Fruit fly (Drosophila melanogaster) whole organism, pupa: ENCODE data around the gene yps.

Experiments used
- CG10348 ChIP-seq: fragments of 200-800 bp; sonication (Bioruptor generic); IDR thresholded peaks from 2 replicates; pipeline ENCODE4 v1.3.6; 2022; ENCODE audit warnings: missing biosample characterization, missing genetic modification characterization
- CG12605 ChIP-seq: fragments of 200-800 bp; sonication (Bioruptor generic); IDR thresholded peaks from 2 replicates; pipeline ENCODE4 v1.3.6; 2022; ENCODE audit warnings: missing biosample characterization, missing genetic modification characterization
- CG13204 ChIP-seq: fragments of 200-800 bp; sonication (Bioruptor generic); optimal IDR thresholded peaks from 2 replicates; lab custom pipeline; 2018; ENCODE audit warnings: missing biosample characterization, mild to moderate bottlenecking, missing genetic modification characterization, moderate library complexity
- CG14655 ChIP-seq: fragments of 200-800 bp; sonication (Bioruptor generic); optimal IDR thresholded peaks from 3 replicates; lab custom pipeline; 2017; ENCODE audit warnings: mild to moderate bottlenecking, missing biosample characterization, missing genetic modification reagents, missing genetic modification characterization
- CG15710 ChIP-seq: fragments of 200-800 bp; sonication (Bioruptor generic); optimal IDR thresholded peaks from 2 replicates; lab custom pipeline; 2018; ENCODE audit warnings: missing biosample characterization, mild to moderate bottlenecking, missing genetic modification characterization, moderate library complexity
- CG17806 ChIP-seq: fragments of 200-800 bp; sonication (Bioruptor generic); optimal IDR thresholded peaks from 2 replicates; lab custom pipeline; 2018; ENCODE audit warnings: missing biosample characterization, mild to moderate bottlenecking, missing genetic modification characterization, moderate library complexity
- CG32121 ChIP-seq: fragments of 200-800 bp; sonication (Bioruptor generic); IDR thresholded peaks from 2 replicates; pipeline ENCODE4 v1.3.6; 2022; ENCODE audit warnings: missing biosample characterization, missing genetic modification characterization
- CG34367 ChIP-seq: fragments of 200-800 bp; sonication (Bioruptor generic); optimal IDR thresholded peaks from 2 replicates; lab custom pipeline; 2018; ENCODE audit warnings: missing biosample characterization, mild to moderate bottlenecking, missing genetic modification characterization
- CG4496 ChIP-seq: fragments of 200-800 bp; sonication (Bioruptor generic); IDR thresholded peaks from 3 replicates; pipeline ENCODE4 v1.3.6; 2022; ENCODE audit warnings: missing biosample characterization, missing genetic modification characterization
- CG8159 ChIP-seq: fragments of 200-800 bp; sonication (Bioruptor generic); optimal IDR thresholded peaks from 3 replicates; lab custom pipeline; 2018; ENCODE audit warnings: missing biosample characterization, mild to moderate bottlenecking, missing genetic modification characterization, moderate library complexity
- CG8301 ChIP-seq: fragments of 200-800 bp; sonication (Bioruptor generic); optimal IDR thresholded peaks from 2 replicates; lab custom pipeline; 2018; ENCODE audit warnings: missing biosample characterization, mild to moderate bottlenecking, missing genetic modification characterization
- CG9948 ChIP-seq: fragments of 200-800 bp; sonication (Bioruptor generic); optimal IDR thresholded peaks from 2 replicates; lab custom pipeline; 2018; ENCODE audit warnings: missing biosample characterization, mild to moderate bottlenecking, missing genetic modification characterization, moderate library complexity
- D1 ChIP-seq: fragments of 200-800 bp; sonication (Bioruptor generic); optimal IDR thresholded peaks from 2 replicates; lab custom pipeline; 2018; ENCODE audit warnings: missing biosample characterization, mild to moderate bottlenecking, missing genetic modification characterization, moderate library complexity
- EcR ChIP-seq: fragments of 200-800 bp; sonication (Bioruptor generic); optimal IDR thresholded peaks from 3 replicates; lab custom pipeline; 2019; ENCODE audit warnings: missing biosample characterization, missing genetic modification characterization, mild to moderate bottlenecking, moderate library complexity, missing genetic modification reagents
- Ets98B ChIP-seq: fragments of 200-800 bp; sonication (Bioruptor generic); IDR thresholded peaks from 2 replicates; pipeline ENCODE4 v1.3.6; 2022; ENCODE audit warnings: missing biosample characterization, missing genetic modification characterization
- Pif1A ChIP-seq: fragments of 200-800 bp; sonication (Bioruptor generic); optimal IDR thresholded peaks from 3 replicates; lab custom pipeline; 2016; ENCODE audit warnings: missing biosample characterization, missing genetic modification characterization
- Pif1B ChIP-seq: fragments of 200-800 bp; sonication (Bioruptor generic); optimal IDR thresholded peaks from 3 replicates; lab custom pipeline; 2016; ENCODE audit warnings: missing biosample characterization, missing genetic modification characterization
- Snoo ChIP-seq: fragments of 200-800 bp; sonication (Bioruptor generic); optimal IDR thresholded peaks from 3 replicates; lab custom pipeline; 2017; ENCODE audit warnings: missing biosample characterization, mild to moderate bottlenecking, missing genetic modification characterization, inconsistent platforms
- fd96Ca ChIP-seq: fragments of 200-800 bp; sonication (Bioruptor generic); IDR thresholded peaks from 3 replicates; pipeline ENCODE4 v1.3.6; 2022; ENCODE audit warnings: missing biosample characterization, missing genetic modification characterization
- gl ChIP-seq: fragments of 200-800 bp; sonication (Bioruptor generic); optimal IDR thresholded peaks from 2 replicates; lab custom pipeline; 2018; ENCODE audit warnings: missing biosample characterization, mild to moderate bottlenecking, missing genetic modification characterization
- rn ChIP-seq: fragments of 200-800 bp; sonication (Bioruptor generic); IDR thresholded peaks from 2 replicates; pipeline ENCODE4 v1.3.6; 2022; ENCODE audit warnings: missing biosample characterization, missing genetic modification characterization

The yps gene

DNA sequence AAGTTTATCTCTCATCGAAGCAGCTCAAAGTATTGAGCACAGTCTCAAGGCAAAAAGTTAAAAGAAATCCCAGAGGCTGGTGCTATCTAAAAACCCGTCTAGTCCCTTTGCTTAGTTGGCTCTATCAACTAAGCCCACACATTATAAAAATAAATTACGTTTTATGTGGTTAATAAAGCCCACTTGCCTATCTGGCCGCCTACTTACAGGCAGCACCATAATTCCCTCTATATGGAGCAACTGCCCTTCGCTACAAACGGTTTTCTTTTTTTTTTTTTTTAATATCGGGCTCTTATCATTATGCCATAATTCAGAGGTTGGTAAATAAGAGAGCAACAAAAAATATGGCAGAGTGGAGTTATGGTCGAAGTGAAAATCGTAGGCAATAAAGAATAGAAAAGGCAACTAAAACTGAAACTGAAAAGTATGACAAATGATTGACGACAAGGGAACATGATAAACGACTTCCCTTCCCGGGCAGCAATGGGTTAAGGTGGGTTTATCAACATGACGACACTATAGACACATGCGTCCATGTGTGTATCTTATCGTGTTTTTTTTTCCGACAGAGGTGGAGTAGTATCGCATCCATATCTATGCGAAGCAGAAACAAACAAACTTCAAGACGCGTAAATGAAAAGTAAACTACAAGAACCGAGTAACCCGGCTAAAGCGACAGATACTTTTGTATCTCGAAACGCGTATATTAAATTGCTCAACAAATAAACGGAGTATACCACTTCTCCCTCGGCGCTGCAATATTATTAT lies 46.2 kb downstream of the yps start:
- TF ChIP-seq CG14655 (GFP tag; lab: Kevin White, UChicago) (no peak), EcR (GFP tag; lab: Kevin White, UChicago) (peak; percentile 26), CG15710 (tag; lab: Kevin White, UChicago) (no peak), CG8159 (tag; lab: Kevin White, UChicago) (peak; percentile 14)

DNA sequence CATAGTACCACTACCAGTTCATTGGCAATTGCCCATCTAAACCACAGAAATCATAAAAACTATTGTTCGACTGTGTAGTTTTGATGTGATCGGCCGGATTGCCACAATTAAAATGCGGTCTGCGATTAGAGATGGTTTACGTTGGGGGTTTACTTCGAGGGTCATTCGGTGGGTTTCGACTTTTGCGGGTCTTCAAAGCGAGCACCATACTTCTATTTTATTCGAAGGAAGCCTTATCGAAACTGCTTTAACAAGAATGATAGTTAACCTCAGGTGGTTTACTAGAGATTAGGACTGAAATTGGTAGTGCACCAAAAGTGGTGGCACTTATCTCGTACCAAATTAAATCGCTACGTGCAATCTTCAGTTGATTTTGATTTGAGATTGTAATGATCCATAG lies 47.0 kb downstream of the yps start:
- TF ChIP-seq CG8301 (tag; lab: Kevin White, UChicago) (no peak), Pif1A (GFP tag; lab: Kevin White, UChicago) (no peak), CG34367 (no peak), Snoo (no peak), CG14655 (GFP tag; lab: Kevin White, UChicago) (no peak), gl (tag; lab: Kevin White, UChicago) (no peak), fd96Ca (GFP tag; lab: Robert Waterston, UW) (no peak), Pif1B (GFP tag; lab: Kevin White, UChicago) (no peak), EcR (GFP tag; lab: Kevin White, UChicago) (no peak), CG12605 (no peak), CG13204 (no peak), CG32121 (GFP tag; lab: Robert Waterston, UW) (no peak), Ets98B (no peak), D1 (no peak), CG17806 (tag; lab: Kevin White, UChicago) (no peak)

- TF ChIP-seq EcR (GFP tag; lab: Kevin White, UChicago) (no peak), CG8159 (tag; lab: Kevin White, UChicago) (peak; percentile 83), CG34367 (peak; percentile 73), CG13204 (peak; percentile 46), Pif1B (GFP tag; lab: Kevin White, UChicago) (peak; percentile 71), CG15710 (tag; lab: Kevin White, UChicago) (peak; percentile 76), gl (tag; lab: Kevin White, UChicago) (peak; percentile 5), Ets98B (peak; percentile 84), Pif1A (GFP tag; lab: Kevin White, UChicago) (peak; percentile 61), D1 (peak; percentile 64), rn (GFP tag; lab: Robert Waterston, UW) (peak; percentile 60; the same call in 1 of the 2 replicates), CG17806 (tag; lab: Kevin White, UChicago) (peak; percentile 85), CG9948 (tag; lab: Kevin White, UChicago) (peak; percentile 80), CG14655 (GFP tag; lab: Kevin White, UChicago) (peak; percentile 86), CG10348 (GFP tag; lab: Robert Waterston, UW) (0 out of 2 replicates have a peak, but pooled peaks have one; percentile 29), fd96Ca (GFP tag; lab: Robert Waterston, UW) (peak; percentile 84), CG4496 (GFP tag; lab: Robert Waterston, UW) (peak; percentile 78), CG32121 (GFP tag; lab: Robert Waterston, UW) (peak; percentile 85), Snoo (peak; percentile 63), CG12605 (peak; percentile 86), CG8301 (tag; lab: Kevin White, UChicago) (peak; percentile 79)
Measured at dm6 chr3L:12077348-12077747, 47.6 kb downstream of the yps start.

DNA sequence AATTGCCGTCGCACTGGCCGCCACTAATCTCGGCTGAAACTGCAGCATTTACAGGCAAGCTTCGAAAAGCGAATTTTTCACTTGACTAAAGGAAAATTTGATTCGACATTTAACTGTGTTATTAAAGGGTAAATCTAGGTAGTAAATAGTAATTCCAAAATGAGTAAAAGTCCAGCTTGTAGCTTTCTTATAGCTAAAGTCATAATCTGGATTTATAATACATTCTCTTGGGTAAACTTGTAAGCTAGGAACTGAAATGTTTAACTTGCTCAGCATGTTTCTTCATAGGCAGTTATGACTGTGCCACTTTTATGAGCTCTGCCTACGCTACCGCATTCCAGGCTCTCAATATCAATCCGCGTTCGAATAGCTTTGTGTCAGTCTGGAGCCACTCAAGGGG lies 48.6 kb downstream of the yps start:
- TF ChIP-seq CG4496 (GFP tag; lab: Robert Waterston, UW), result no peak
- no peak for TF ChIP-seq CG9948 (tag; lab: Kevin White, UChicago)
- TF ChIP-seq CG8301 (tag; lab: Kevin White, UChicago), result peak; percentile 37
- TF ChIP-seq CG34367, result no peak
- TF ChIP-seq Ets98B, result peak; percentile 28
- no peak for TF ChIP-seq EcR (GFP tag; lab: Kevin White, UChicago)
- TF ChIP-seq CG8159 (tag; lab: Kevin White, UChicago), result no peak
- TF ChIP-seq gl (tag; lab: Kevin White, UChicago), result no peak
- no peak for TF ChIP-seq Pif1B (GFP tag; lab: Kevin White, UChicago)
- TF ChIP-seq CG32121 (GFP tag; lab: Robert Waterston, UW), result peak; percentile 33; the same call in 1 of the 2 replicates
- no peak for TF ChIP-seq CG15710 (tag; lab: Kevin White, UChicago)
- no peak for TF ChIP-seq CG13204
- no peak for TF ChIP-seq CG10348 (GFP tag; lab: Robert Waterston, UW)
- peak; percentile 11 for TF ChIP-seq Pif1A (GFP tag; lab: Kevin White, UChicago)
- TF ChIP-seq D1, result no peak
- peak; percentile 5 for TF ChIP-seq CG14655 (GFP tag; lab: Kevin White, UChicago)
- no peak for TF ChIP-seq CG17806 (tag; lab: Kevin White, UChicago)
- no peak for TF ChIP-seq fd96Ca (GFP tag; lab: Robert Waterston, UW)
- TF ChIP-seq Snoo, result no peak
- no peak for TF ChIP-seq rn (GFP tag; lab: Robert Waterston, UW)

- TF ChIP-seq Pif1A (GFP tag; lab: Kevin White, UChicago) (no peak), rn (GFP tag; lab: Robert Waterston, UW) (no peak), Ets98B (no peak), CG12605 (no peak), CG34367 (no peak), Snoo (no peak), CG4496 (GFP tag; lab: Robert Waterston, UW) (no peak), gl (tag; lab: Kevin White, UChicago) (no peak), EcR (GFP tag; lab: Kevin White, UChicago) (no peak), Pif1B (GFP tag; lab: Kevin White, UChicago) (no peak), CG9948 (tag; lab: Kevin White, UChicago) (no peak), CG10348 (GFP tag; lab: Robert Waterston, UW) (no peak), CG13204 (no peak), D1 (no peak), CG32121 (GFP tag; lab: Robert Waterston, UW) (no peak), CG17806 (tag; lab: Kevin White, UChicago) (no peak)
Measured at dm6 chr3L:12074952-12075351, 50.0 kb downstream of the yps start.
